Worm (Caenorhabditis elegans) whole organism, L1 larva: ENCODE results near the gene glb-23.

Source experiments
- C16A3.4 ChIP-seq: fragments of 150-350 bp; optimal IDR thresholded peaks from 2 replicates; lab custom pipeline; 2014; ENCODE audit warnings: missing biosample characterization, missing genetic modification characterization
- lir-3 ChIP-seq: sonication (generic microtip); optimal IDR thresholded peaks from 2 replicates; lab custom pipeline; 2016; ENCODE audit warnings: mild to moderate bottlenecking, missing genetic modification characterization, moderate library complexity, missing compliant biosample characterization; ENCODE audit not compliant: poor library complexity
- nhr-76 ChIP-seq: sonication (generic microtip); optimal IDR thresholded peaks from 2 replicates; lab custom pipeline; 2017; ENCODE audit warnings: missing biosample characterization, missing genetic modification characterization

ce11 chrIV:7182818-7183217, 36.5 kb downstream of the glb-23 start:
- no peak for TF ChIP-seq lir-3
- no peak for TF ChIP-seq nhr-76 (tag; lab: Kevin White, UChicago)
- TF ChIP-seq C16A3.4 (tag; lab: Kevin White, UChicago): no peak
